Fruit fly (Drosophila melanogaster): ENCODE results near the gene Cpr67B.

Gene Cpr67B

dm6 chr3L:9370907-9371365, 33.7 kb upstream of the Cpr67B start, which contains the start of gene Fdx1 (continued):
- TF ChIP-seq gro (GFP tag; optimal IDR thresholded peaks at IDR 0.05), result no peak
- TF ChIP-seq CG31224 (GFP tag; IDR thresholded peaks at IDR 0.05), result no peak
- TF ChIP-seq MBD-R2 (GFP tag; IDR thresholded peaks at IDR 0.05), result peak; percentile 70
- peak; percentile 21 for TF ChIP-seq CG18764 (GFP tag; optimal IDR thresholded peaks at IDR 0.05)
- peak; percentile 26 for TF ChIP-seq BtbVII (GFP tag; optimal IDR thresholded peaks at IDR 0.05)
- peak; percentile 34 for TF ChIP-seq trem (tag; optimal IDR thresholded peaks at IDR 0.05)
- peak; percentile 28; the same call in 2 of the 3 replicates for TF ChIP-seq tgo (GFP tag; IDR thresholded peaks at IDR 0.05)
- no peak for TF ChIP-seq ATbp (GFP tag; optimal IDR thresholded peaks at IDR 0.05)
- peak; percentile 37; the same call in 1 of the 2 replicates for TF ChIP-seq inv (GFP tag; IDR thresholded peaks at IDR 0.05; ENCODE audit: partially characterized antibody)
- peak; percentile 70 for TF ChIP-seq CG13424 (tag; optimal IDR thresholded peaks at IDR 0.05)
- TF ChIP-seq CG6791 (GFP tag; IDR thresholded peaks at IDR 0.05; ENCODE audit: partially characterized antibody), result no peak
- TF ChIP-seq abd-A (tag; optimal IDR thresholded peaks at IDR 0.05), result no peak
- TF ChIP-seq CG14710 (tag; optimal IDR thresholded peaks at IDR 0.05), result peak; percentile 49
- peak; percentile 65 for TF ChIP-seq CG12391 (tag; optimal IDR thresholded peaks at IDR 0.05)
- no peak for TF ChIP-seq CG3726 (GFP tag; IDR thresholded peaks at IDR 0.05)
- no peak for TF ChIP-seq CG1647 (GFP tag; optimal IDR thresholded peaks at IDR 0.05)
- TF ChIP-seq cg (GFP tag; optimal IDR thresholded peaks at IDR 0.05), result no peak
- peak; percentile 31 for TF ChIP-seq PHDP (tag; optimal IDR thresholded peaks at IDR 0.05)
- no peak for TF ChIP-seq grn (GFP tag; optimal IDR thresholded peaks at IDR 0.05)
- no peak for TF ChIP-seq CG1832 (GFP tag; optimal IDR thresholded peaks at IDR 0.05)
- TF ChIP-seq Hmx (GFP tag; optimal IDR thresholded peaks at IDR 0.05), result no peak
- TF ChIP-seq rib (GFP tag; IDR thresholded peaks at IDR 0.05), result no peak
- TF ChIP-seq CG5953 (GFP tag; IDR thresholded peaks at IDR 0.05), result no peak
- no peak for TF ChIP-seq CG2889 (GFP tag; IDR thresholded peaks at IDR 0.05)
- TF ChIP-seq CG7963 (GFP tag; IDR thresholded peaks at IDR 0.05; ENCODE audit: partially characterized antibody), result no peak
- TF ChIP-seq Sin3A (optimal IDR thresholded peaks at IDR 0.05), result no peak
- 0 out of 3 replicates have a peak, but pooled peaks have one; percentile 48 for TF ChIP-seq CG17361 (GFP tag; IDR thresholded peaks at IDR 0.05)
- no peak for TF ChIP-seq wor (GFP tag; IDR thresholded peaks at IDR 0.05)
- peak; percentile 53 for TF ChIP-seq CG15269 (tag; optimal IDR thresholded peaks at IDR 0.05)
- no peak for TF ChIP-seq prd (optimal IDR thresholded peaks at IDR 0.05)
- 0 out of 3 replicates have a peak, but pooled peaks have one; percentile 33 for TF ChIP-seq prd (GFP tag; IDR thresholded peaks at IDR 0.05)
- no peak for TF ChIP-seq CG10959 (GFP tag; IDR thresholded peaks at IDR 0.05)
- TF ChIP-seq CG43689 (GFP tag; IDR thresholded peaks at IDR 0.05), result no peak
- TF ChIP-seq chn (GFP tag; optimal IDR thresholded peaks at IDR 0.05), result no peak
- peak; percentile 97 for TF ChIP-seq CG3995 (GFP tag; optimal IDR thresholded peaks at IDR 0.05)
- TF ChIP-seq CG4617 (GFP tag; optimal IDR thresholded peaks at IDR 0.05; ENCODE audit: borderline replicate concordance), result no peak
- TF ChIP-seq sqz (GFP tag; optimal IDR thresholded peaks at IDR 0.05), result peak; percentile 80
- no peak for TF ChIP-seq luna (GFP tag; optimal IDR thresholded peaks at IDR 0.05)
- no peak for TF ChIP-seq slp2 (GFP tag; optimal IDR thresholded peaks at IDR 0.05)
- no peak for TF ChIP-seq dm (GFP tag; optimal IDR thresholded peaks at IDR 0.05)
- TF ChIP-seq Camta (GFP tag; optimal IDR thresholded peaks at IDR 0.05), result no peak
- TF ChIP-seq knrl (GFP tag; IDR thresholded peaks at IDR 0.05; ENCODE audit: partially characterized antibody), result peak; percentile 53; the same call in 2 of the 3 replicates
- peak; percentile 47 for TF ChIP-seq ind (GFP tag; optimal IDR thresholded peaks at IDR 0.05)
- TF ChIP-seq CG13894 (tag; optimal IDR thresholded peaks at IDR 0.05), result peak; percentile 33
- TF ChIP-seq cad (GFP tag; optimal IDR thresholded peaks at IDR 0.05), result no peak
- peak; percentile 54 for TF ChIP-seq CG15601 (tag; optimal IDR thresholded peaks at IDR 0.05)
- peak; percentile 58; the same call in 1 of the 3 replicates for TF ChIP-seq CG34422 (GFP tag; IDR thresholded peaks at IDR 0.05)
- TF ChIP-seq grau (tag; optimal IDR thresholded peaks at IDR 0.05), result peak; percentile 50
- TF ChIP-seq HLH4C (GFP tag; IDR thresholded peaks at IDR 0.05; ENCODE audit: partially characterized antibody), result peak; percentile 73
- 0 out of 3 replicates have a peak, but pooled peaks have one; percentile 24 for TF ChIP-seq ase (GFP tag; IDR thresholded peaks at IDR 0.05)
- TF ChIP-seq CG4360 (GFP tag; IDR thresholded peaks at IDR 0.05), result no peak
